Fruit fly (Drosophila melanogaster) whole organism, embryonic: ENCODE data around the gene CG44261.

ENCODE experiments used
- ATbp ChIP-seq: fragments of 200-800 bp; sonication (Bioruptor generic); optimal IDR thresholded peaks from 2 replicates; lab custom pipeline; 2017; ENCODE audit warnings: missing biosample characterization, mild to moderate bottlenecking, missing genetic modification characterization, missing genetic modification reagents
- Abd-B ChIP-seq: fragments of 200-800 bp; sonication (Bioruptor generic); optimal IDR thresholded peaks from 2 replicates; lab custom pipeline; 2018; ENCODE audit warnings: missing biosample characterization, mild to moderate bottlenecking, missing genetic modification characterization, moderate library complexity
- Atf3 ChIP-seq: fragments of 200-800 bp; sonication (Bioruptor generic); optimal IDR thresholded peaks from 3 replicates; lab custom pipeline; 2016; ENCODE audit warnings: missing biosample characterization, missing genetic modification characterization
- CG10209 ChIP-seq: fragments of 200-800 bp; sonication (Bioruptor generic); optimal IDR thresholded peaks from 3 replicates; lab custom pipeline; 2017; ENCODE audit warnings: missing biosample characterization, mild to moderate bottlenecking, missing genetic modification characterization, missing genetic modification reagents
- CG10565 ChIP-seq: fragments of 200-800 bp; sonication (Bioruptor generic); optimal IDR thresholded peaks from 3 replicates; lab custom pipeline; 2016; ENCODE audit warnings: missing biosample characterization, mild to moderate bottlenecking, missing genetic modification characterization
- CG11085 ChIP-seq: fragments of 200-800 bp; sonication (Bioruptor generic); IDR thresholded peaks from 2 replicates; pipeline ENCODE4 v1.3.6; 2022; ENCODE audit warnings: missing biosample characterization, missing genetic modification characterization
- CG13624 ChIP-seq: fragments of 200-800 bp; sonication (Bioruptor generic); optimal IDR thresholded peaks from 2 replicates; lab custom pipeline; 2016; ENCODE audit warnings: missing biosample characterization, missing genetic modification characterization
- CG14860 ChIP-seq: fragments of 200-800 bp; sonication (Bioruptor generic); IDR thresholded peaks from 3 replicates; pipeline ENCODE4 v1.3.6; 2022; ENCODE audit warnings: missing biosample characterization, missing genetic modification characterization; ENCODE audit not compliant: partially characterized antibody
- CG15073 ChIP-seq: fragments of 200-800 bp; sonication (Bioruptor generic); optimal IDR thresholded peaks from 2 replicates; lab custom pipeline; 2016; ENCODE audit warnings: missing biosample characterization, missing genetic modification characterization
- CG31365 ChIP-seq: fragments of 200-800 bp; sonication (Bioruptor generic); optimal IDR thresholded peaks from 2 replicates; lab custom pipeline; 2018; ENCODE audit warnings: missing biosample characterization, mild to moderate bottlenecking, missing genetic modification characterization
- CG34224 ChIP-seq: fragments of 200-800 bp; sonication (Bioruptor generic); IDR thresholded peaks from 3 replicates; pipeline ENCODE4 v1.3.6; 2022; ENCODE audit warnings: missing biosample characterization, missing genetic modification characterization; ENCODE audit not compliant: partially characterized antibody
- CG3847 ChIP-seq: fragments of 200-800 bp; sonication (Bioruptor generic); IDR thresholded peaks from 2 replicates; pipeline ENCODE4 v1.3.6; 2022; ENCODE audit warnings: missing biosample characterization, missing genetic modification characterization
- CG3995 ChIP-seq: fragments of 200-800 bp; sonication (Bioruptor generic); optimal IDR thresholded peaks from 3 replicates; lab custom pipeline; 2016; ENCODE audit warnings: missing biosample characterization, missing genetic modification characterization
- CG42726 ChIP-seq: fragments of 200-800 bp; sonication (Bioruptor generic); IDR thresholded peaks from 2 replicates; pipeline ENCODE4 v1.3.6; 2022; ENCODE audit warnings: missing biosample characterization, missing genetic modification characterization; ENCODE audit not compliant: partially characterized antibody
- CG4328 ChIP-seq: fragments of 200-800 bp; sonication (Bioruptor generic); optimal IDR thresholded peaks from 3 replicates; lab custom pipeline; 2017; ENCODE audit warnings: missing biosample characterization, missing genetic modification reagents, missing genetic modification characterization
- CG5953 ChIP-seq: fragments of 200-800 bp; sonication (Bioruptor generic); IDR thresholded peaks from 2 replicates; pipeline ENCODE4 v1.3.6; 2022; ENCODE audit warnings: missing biosample characterization, missing genetic modification characterization
- CG6765 ChIP-seq: fragments of 200-800 bp; sonication (Bioruptor generic); optimal IDR thresholded peaks from 3 replicates; lab custom pipeline; 2017; ENCODE audit warnings: missing biosample characterization, mild to moderate bottlenecking, missing genetic modification characterization
- CG8281 ChIP-seq: fragments of 200-800 bp; sonication (Bioruptor generic); optimal IDR thresholded peaks from 2 replicates; lab custom pipeline; 2018; ENCODE audit warnings: missing biosample characterization, mild to moderate bottlenecking, missing genetic modification characterization, moderate library complexity
- CG8478 ChIP-seq: fragments of >200 bp; optimal IDR thresholded peaks from 2 replicates; lab custom pipeline; 2018
- CG9876 ChIP-seq: fragments of 200-800 bp; sonication (Bioruptor generic); optimal IDR thresholded peaks from 2 replicates; lab custom pipeline; 2016; ENCODE audit warnings: missing biosample characterization, missing genetic modification characterization
- CoRest ChIP-seq: fragments of 200-800 bp; sonication (Bioruptor generic); optimal IDR thresholded peaks from 3 replicates; lab custom pipeline; 2018; ENCODE audit warnings: missing biosample characterization, mild to moderate bottlenecking, missing genetic modification characterization, moderate library complexity
- Deaf1 ChIP-seq: fragments of 200-800 bp; optimal IDR thresholded peaks from 3 replicates; lab custom pipeline; 2019; ENCODE audit warnings: missing biosample characterization, mild to moderate bottlenecking, missing genetic modification characterization, moderate library complexity
- Dip2 ChIP-seq: fragments of 200-800 bp; sonication (Bioruptor generic); IDR thresholded peaks from 2 replicates; pipeline ENCODE4 v1.3.6; 2022; ENCODE audit warnings: missing biosample characterization, missing genetic modification characterization
- Dll ChIP-seq: fragments of 200-800 bp; sonication (Bioruptor generic); IDR thresholded peaks from 4 replicates; pipeline ENCODE4 v1.3.6; 2022; ENCODE audit warnings: missing biosample characterization, missing genetic modification characterization; ENCODE audit not compliant: partially characterized antibody
- E2f1 ChIP-seq: fragments of 200-800 bp; sonication (Bioruptor generic); IDR thresholded peaks from 2 replicates; pipeline ENCODE4 v1.3.6; 2022; ENCODE audit warnings: missing biosample characterization, missing genetic modification characterization
- Hr39 ChIP-seq: fragments of >200 bp; optimal IDR thresholded peaks from 2 replicates; lab custom pipeline; 2017
- Jarid2 ChIP-seq: fragments of 200-800 bp; sonication (Bioruptor generic); optimal IDR thresholded peaks from 3 replicates; lab custom pipeline; 2017; ENCODE audit warnings: mild to moderate bottlenecking, missing biosample characterization, missing genetic modification reagents, missing genetic modification characterization
- Lhr ChIP-seq: fragments of 200-800 bp; sonication (Bioruptor generic); optimal IDR thresholded peaks from 3 replicates; lab custom pipeline; 2017; ENCODE audit warnings: mild to moderate bottlenecking, missing biosample characterization, missing genetic modification reagents, missing genetic modification characterization
- Neu2 ChIP-seq: fragments of 200-800 bp; sonication (Bioruptor generic); optimal IDR thresholded peaks from 3 replicates; lab custom pipeline; 2016; ENCODE audit warnings: missing biosample characterization, missing genetic modification characterization, borderline replicate concordance
- Nf-YC ChIP-seq: fragments of 200-800 bp; optimal IDR thresholded peaks from 3 replicates; lab custom pipeline; 2019; ENCODE audit warnings: missing biosample characterization, mild to moderate bottlenecking, missing genetic modification characterization, moderate library complexity
- Ssrp ChIP-seq: fragments of 200-800 bp; sonication (Bioruptor generic); optimal IDR thresholded peaks from 2 replicates; lab custom pipeline; 2018; ENCODE audit warnings: missing biosample characterization, mild to moderate bottlenecking, missing genetic modification characterization, moderate library complexity
- ato ChIP-seq: fragments of 200-800 bp; sonication (Bioruptor generic); IDR thresholded peaks from 2 replicates; pipeline ENCODE4 v1.3.6; 2022; ENCODE audit warnings: missing biosample characterization, missing genetic modification characterization; ENCODE audit not compliant: partially characterized antibody
- bigmax ChIP-seq: fragments of 200-800 bp; sonication (Bioruptor generic); optimal IDR thresholded peaks from 2 replicates; lab custom pipeline; 2018; ENCODE audit warnings: missing biosample characterization, mild to moderate bottlenecking, missing genetic modification characterization
- cg ChIP-seq: fragments of 200-800 bp; sonication (Bioruptor generic); optimal IDR thresholded peaks from 3 replicates; lab custom pipeline; 2019; ENCODE audit warnings: missing biosample characterization, mild to moderate bottlenecking, missing genetic modification characterization, moderate library complexity
- chif ChIP-seq, 2 experiments: fragments of 200-800 bp; sonication (Bioruptor generic); optimal IDR thresholded peaks; 3 replicates each; lab custom pipeline; 2016; ENCODE audit warnings: missing biosample characterization in 2 of 2, missing genetic modification characterization in 2 of 2
- dpn ChIP-seq, 2 experiments: fragments of 200-800 bp; sonication (Bioruptor generic); optimal IDR thresholded peaks; 3 replicates each; lab custom pipeline; 2016; ENCODE audit warnings: missing biosample characterization in 2 of 2, missing genetic modification characterization in 2 of 2
- esg ChIP-seq: fragments of 200-800 bp; sonication (Bioruptor generic); conservative IDR thresholded peaks from 2 replicates; pipeline ENCODE4 v1.3.6; 2022; ENCODE audit warnings: missing biosample characterization, missing genetic modification characterization
- eve ChIP-seq, 2 experiments: fragments of >200 bp; optimal IDR thresholded peaks; 2 replicates each; lab custom pipeline; 2017; ENCODE audit warnings: missing biosample characterization in 2 of 2, missing genetic modification characterization in 2 of 2
- fd64A ChIP-seq: fragments of 200-800 bp; sonication (Bioruptor generic); optimal IDR thresholded peaks from 3 replicates; lab custom pipeline; 2018; ENCODE audit warnings: missing biosample characterization, mild to moderate bottlenecking, missing genetic modification characterization
- hth ChIP-seq: fragments of >200 bp; optimal IDR thresholded peaks from 2 replicates; lab custom pipeline; 2017; ENCODE audit warnings: inconsistent platforms
- jumu ChIP-seq: fragments of 200-800 bp; sonication (Bioruptor generic); optimal IDR thresholded peaks from 3 replicates; lab custom pipeline; 2016; ENCODE audit warnings: missing biosample characterization, missing genetic modification characterization
- kah ChIP-seq: fragments of 200-800 bp; sonication (Bioruptor generic); optimal IDR thresholded peaks from 2 replicates; lab custom pipeline; 2018; ENCODE audit warnings: missing biosample characterization, mild to moderate bottlenecking, missing genetic modification characterization
- lola ChIP-seq, 3 experiments: fragments of >200 bp in 2 of 3; fragments of 200-800 bp in 1 of 3; sonication (Bioruptor generic) in 1 of 3; optimal IDR thresholded peaks; 2 replicates each; lab custom pipeline; 2017 to 2019; ENCODE audit warnings: missing biosample characterization in 3 of 3, missing genetic modification characterization in 3 of 3, mild to moderate bottlenecking in 1 of 3, moderate library complexity in 1 of 3
- nmo ChIP-seq: fragments of 200-800 bp; sonication (Bioruptor generic); optimal IDR thresholded peaks from 2 replicates; lab custom pipeline; 2018; ENCODE audit warnings: missing biosample characterization, mild to moderate bottlenecking, missing genetic modification characterization, moderate library complexity
- tio ChIP-seq: fragments of 200-800 bp; sonication (Bioruptor generic); optimal IDR thresholded peaks from 2 replicates; lab custom pipeline; 2017; ENCODE audit warnings: missing biosample characterization, missing genetic modification characterization, inconsistent platforms
- tna ChIP-seq: fragments of 200-800 bp; sonication (Bioruptor generic); IDR thresholded peaks from 2 replicates; pipeline ENCODE4 v1.3.6; 2022; ENCODE audit warnings: missing biosample characterization, missing genetic modification characterization; ENCODE audit not compliant: partially characterized antibody
- unpg ChIP-seq: fragments of 200-800 bp; sonication (Bioruptor generic); optimal IDR thresholded peaks from 3 replicates; lab custom pipeline; 2018; ENCODE audit warnings: missing biosample characterization, mild to moderate bottlenecking, missing genetic modification characterization, moderate library complexity
- usp ChIP-seq: fragments of >200 bp; optimal IDR thresholded peaks from 2 replicates; lab custom pipeline; 2017; ENCODE audit warnings: missing biosample characterization, missing genetic modification characterization
- vnd ChIP-seq: fragments of 200-800 bp; sonication (Bioruptor generic); IDR thresholded peaks from 3 replicates; pipeline ENCODE4 v1.3.6; 2022; ENCODE audit warnings: missing biosample characterization, missing genetic modification characterization; ENCODE audit not compliant: partially characterized antibody

Gene CG44261

dm6 chr3R:9410182-9410581 is 2.2 kb upstream of the CG44261 start, which contains the start of gene betaTub85D:
Gene betaTub85D, minus strand, starts transcription at chr3R:9410282.
- TF ChIP-seq CG14860 (GFP tag; lab: Robert Waterston, UW) (no peak), Jarid2 (GFP tag; lab: Kevin White, UChicago) (no peak), CoRest (tag; lab: Kevin White, UChicago) (no peak), CG6765 (GFP tag; lab: Kevin White, UChicago) (no peak), eve (GFP tag; optimal IDR thresholded peaks at IDR 0.05; lab: Kevin White, UChicago) (no peak), kah (GFP tag; lab: Kevin White, UChicago) (no peak), CG3847 (GFP tag; lab: Robert Waterston, UW) (no peak), Dip2 (GFP tag; lab: Robert Waterston, UW) (no peak), Ssrp (tag; lab: Kevin White, UChicago) (no peak), ATbp (GFP tag; lab: Kevin White, UChicago) (no peak), Nf-YC (tag; lab: Kevin White, UChicago) (no peak), esg (GFP tag; lab: Robert Waterston, UW) (no peak), CG15073 (no peak), E2f1 (GFP tag; lab: Robert Waterston, UW) (no peak), vnd (GFP tag; lab: Robert Waterston, UW) (no peak), tio (GFP tag; lab: Kevin White, UChicago) (no peak), CG34224 (GFP tag; lab: Robert Waterston, UW) (no peak)

dm6 chr3R:9404104-9404512 is 3.9 kb downstream of the CG44261 start, which contains the start of the genes CG9356, BBIP1 and CG8135:
Gene CG9356, minus strand, starts transcription at chr3R:9404269.
Gene BBIP1, plus strand, starts transcription at chr3R:9404385.
Gene CG8135, plus strand, starts transcription at chr3R:9404385.
- TF ChIP-seq nmo (GFP tag; lab: Kevin White, UChicago) = peak; percentile 81
- TF ChIP-seq CG3995 = peak; percentile 40
- TF ChIP-seq dpn (GFP tag; optimal IDR thresholded peaks at IDR 0.05; lab: Kevin White, UChicago) = peak; percentile 78 to 89
- TF ChIP-seq Neu2 = peak; percentile 26
- no peak for TF ChIP-seq Jarid2 (GFP tag; lab: Kevin White, UChicago)
- TF ChIP-seq CG9876 (GFP tag; lab: Kevin White, UChicago) = peak; percentile 61
- TF ChIP-seq Deaf1 (tag; lab: Kevin White, UChicago) = no peak
- TF ChIP-seq Lhr (GFP tag; lab: Kevin White, UChicago) = peak; percentile 84
- peak; percentile 63 for TF ChIP-seq Atf3
- no peak for TF ChIP-seq usp
- TF ChIP-seq lola (GFP tag; optimal IDR thresholded peaks at IDR 0.05; lab: Kevin White, UChicago) = peak in 1 of 3 experiments; percentile 55
- TF ChIP-seq cg (GFP tag; lab: Kevin White, UChicago) = peak; percentile 25
- peak; percentile 61 for TF ChIP-seq Abd-B (GFP tag; lab: Kevin White, UChicago)
- TF ChIP-seq jumu (GFP tag; lab: Kevin White, UChicago) = peak; percentile 80
- no peak for TF ChIP-seq unpg (GFP tag; lab: Kevin White, UChicago)
- no peak for TF ChIP-seq bigmax
- TF ChIP-seq hth (lab: Kevin White, UChicago) = no peak
- no peak for TF ChIP-seq CG8478 (lab: Kevin White, UChicago)
- TF ChIP-seq ATbp (GFP tag; lab: Kevin White, UChicago) = no peak
- no peak for TF ChIP-seq CG11085 (GFP tag; lab: Robert Waterston, UW)
- no peak for TF ChIP-seq fd64A
- TF ChIP-seq CG13624 (GFP tag; lab: Kevin White, UChicago) = peak; percentile 90
- TF ChIP-seq ato (GFP tag; lab: Robert Waterston, UW) = no peak
- TF ChIP-seq CG10565 = no peak
- TF ChIP-seq chif (GFP tag; optimal IDR thresholded peaks at IDR 0.05; lab: Kevin White, UChicago) = peak; percentile 81 to 83
- TF ChIP-seq CG5953 = peak; percentile 51; the same call in 1 of the 2 replicates
- TF ChIP-seq CG10209 (GFP tag; lab: Kevin White, UChicago) = peak; percentile 52
- TF ChIP-seq tna (GFP tag; lab: Robert Waterston, UW) = no peak
- peak; percentile 0 for TF ChIP-seq CG4328 (GFP tag; lab: Kevin White, UChicago)
- peak; percentile 63; the same call in 3 of the 4 replicates for TF ChIP-seq Dll (GFP tag; lab: Robert Waterston, UW)
- no peak for TF ChIP-seq CG42726 (GFP tag; lab: Robert Waterston, UW)
- TF ChIP-seq CG31365 (tag; lab: Kevin White, UChicago) = no peak
- TF ChIP-seq CG8281 (tag; lab: Kevin White, UChicago) = no peak
- TF ChIP-seq Hr39 = no peak
